Worm (Caenorhabditis elegans): ENCODE results near the gene C45G9.14.

Gene C45G9.14

DNA sequence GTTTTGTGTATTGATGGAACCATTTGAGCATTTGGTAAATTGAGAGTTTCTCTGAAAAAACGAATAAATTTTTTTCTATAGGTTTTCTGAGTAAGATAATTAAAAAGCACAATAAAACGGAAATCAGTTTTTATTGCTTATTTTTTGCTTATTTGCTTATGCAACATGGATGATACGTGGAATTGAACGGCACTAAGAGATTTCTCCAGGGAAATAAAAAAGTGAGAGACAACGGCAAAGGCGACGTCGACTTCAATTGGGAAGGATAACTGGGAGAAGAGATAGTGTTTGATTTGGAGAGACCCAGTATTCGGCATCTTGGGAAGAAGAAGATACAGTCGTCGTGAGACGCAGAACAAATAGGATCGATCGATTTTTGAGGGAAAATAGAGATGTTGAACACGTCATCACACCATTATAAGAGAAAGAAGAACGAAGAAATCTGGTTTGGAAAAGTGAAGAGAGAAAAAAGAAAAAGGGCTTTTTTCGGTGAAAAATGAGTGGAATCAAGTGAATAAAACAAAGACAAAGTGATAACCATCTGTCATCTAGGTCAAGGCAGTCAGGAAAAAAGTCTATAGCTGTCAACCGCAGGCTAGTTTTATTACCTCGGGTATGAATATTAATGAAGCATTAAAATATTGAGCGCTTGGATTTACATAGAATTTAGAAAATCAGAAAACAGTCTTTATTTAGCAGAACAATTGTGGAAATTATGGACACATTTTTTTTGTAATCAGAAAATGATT, 46.5 kb upstream of the C45G9.14 start, which contains the start of gene tmem-131 (continued):
- TF ChIP-seq mes-2 (tag; optimal IDR thresholded peaks at IDR 0.05; ENCODE audit: poor library complexity, severe bottlenecking) (no peak), ceh-82 (tag; optimal IDR thresholded peaks at IDR 0.05) (no peak), lsy-2 (tag; optimal IDR thresholded peaks at IDR 0.05) (peak in 1 of 2 experiments; percentile 16), saeg-2 (GFP tag; IDR thresholded peaks at IDR 0.05) (no peak), ztf-7 (tag; optimal IDR thresholded peaks at IDR 0.05) (no peak), spr-1 (tag; optimal IDR thresholded peaks at IDR 0.05) (no peak), Y75B8A.6 (GFP tag; IDR thresholded peaks at IDR 0.05) (no peak), skn-1 (tag; optimal IDR thresholded peaks at IDR 0.05) (no peak), daf-16 (GFP tag; optimal IDR thresholded peaks at IDR 0.05) (no peak), daf-16 (tag; optimal IDR thresholded peaks at IDR 0.05) (no peak)

DNA sequence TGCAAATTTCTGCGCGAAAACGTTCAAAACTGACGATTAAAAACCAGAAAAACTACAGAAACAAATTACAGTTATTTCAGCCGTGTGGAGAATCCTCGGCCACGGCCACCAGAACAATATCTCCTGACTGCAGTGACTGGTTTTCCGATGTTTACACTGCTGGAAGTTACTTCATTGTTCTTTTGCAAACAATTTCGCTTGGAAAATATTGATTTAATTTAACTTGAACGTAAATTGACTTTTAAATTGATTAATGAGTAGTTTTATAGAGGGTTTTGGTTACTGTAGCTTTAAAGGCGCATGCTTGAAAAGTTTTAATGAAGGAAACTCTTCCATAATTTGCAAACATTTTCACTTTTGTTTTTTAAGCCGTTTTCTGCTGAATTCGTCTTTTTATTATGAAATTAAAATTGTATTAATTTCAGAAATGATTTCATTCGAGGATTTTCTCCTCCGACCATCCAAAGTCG, 45.8 kb upstream of the C45G9.14 start, which contains the start of gene smcr-8:
Gene smcr-8, plus strand, starts transcription at position 420 of the 470 bp plus-strand sequence.
- TF ChIP-seq attf-4 (tag; optimal IDR thresholded peaks at IDR 0.05) (no peak), egl-27 (tag; optimal IDR thresholded peaks at IDR 0.05) (no peak), vab-7 (GFP tag; IDR thresholded peaks at IDR 0.05) (no peak), Y48G9A.11 (GFP tag; IDR thresholded peaks at IDR 0.05) (0 out of 2 replicates have a peak, but pooled peaks have one; percentile 30), zip-11 (GFP tag; IDR thresholded peaks at IDR 0.05) (no peak), daf-8 (GFP tag; IDR thresholded peaks at IDR 0.05) (no peak), lin-38 (GFP tag; IDR thresholded peaks at IDR 0.05) (no peak), lsy-2 (tag; optimal IDR thresholded peaks at IDR 0.05) (peak in 1 of 2 experiments; percentile 2), tra-1 (GFP tag; IDR thresholded peaks at IDR 0.05) (0 out of 2 replicates have a peak, but pooled peaks have one; percentile 30), unc-130 (GFP tag; optimal IDR thresholded peaks at IDR 0.05) (peak; percentile 88), hif-1 (tag; optimal IDR thresholded peaks at IDR 0.05) (peak in 1 of 2 experiments; percentile 44), skn-1 (tag; optimal IDR thresholded peaks at IDR 0.05) (no peak), mes-2 (tag; optimal IDR thresholded peaks at IDR 0.05; ENCODE audit: poor library complexity, severe bottlenecking) (peak; percentile 74), dpl-1 (GFP tag; optimal IDR thresholded peaks at IDR 0.05) (peak; percentile 4), F10B5.3 (tag; optimal IDR thresholded peaks at IDR 0.05) (no peak)

DNA sequence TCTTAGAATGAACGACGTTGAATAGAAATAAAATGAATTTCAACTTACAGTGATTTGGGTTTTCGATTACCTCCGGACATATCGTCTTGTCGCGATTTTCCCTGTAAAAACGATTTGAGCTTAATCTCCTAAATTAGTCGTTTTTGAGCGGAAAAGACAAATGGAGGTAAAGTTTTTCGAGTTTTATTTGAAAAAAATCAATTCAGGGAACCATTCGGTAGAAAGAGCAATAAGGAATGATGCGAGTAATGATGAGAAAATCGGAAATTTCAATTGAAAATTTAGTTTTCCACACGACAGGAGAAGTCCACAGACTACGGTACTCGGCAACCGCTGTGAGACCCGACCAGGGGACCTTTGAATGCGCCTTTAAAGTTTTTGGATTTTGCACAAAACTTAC, 42.6 kb upstream of the C45G9.14 start, which contains the start of gene R144.10:
Gene R144.10, minus strand, starts transcription at position 101 of the 400 bp plus-strand sequence.
- TF ChIP-seq php-3 (GFP tag; IDR thresholded peaks at IDR 0.05): no peak
- no peak for TF ChIP-seq Y5F2A.4 (GFP tag; optimal IDR thresholded peaks at IDR 0.05)
- TF ChIP-seq lin-38 (GFP tag; IDR thresholded peaks at IDR 0.05): no peak
- TF ChIP-seq daf-16 (GFP tag; optimal IDR thresholded peaks at IDR 0.05): no peak
- no peak for TF ChIP-seq daf-16 (tag; optimal IDR thresholded peaks at IDR 0.05)
- TF ChIP-seq tra-1 (GFP tag; IDR thresholded peaks at IDR 0.05): no peak
- TF ChIP-seq ceh-44 (GFP tag; IDR thresholded peaks at IDR 0.05): no peak
- TF ChIP-seq ceh-32 (tag; optimal IDR thresholded peaks at IDR 0.05; ENCODE audit: poor library complexity): no peak
- no peak for TF ChIP-seq nhr-25 (tag; optimal IDR thresholded peaks at IDR 0.05; ENCODE audit: borderline replicate concordance, insufficient read depth)

DNA sequence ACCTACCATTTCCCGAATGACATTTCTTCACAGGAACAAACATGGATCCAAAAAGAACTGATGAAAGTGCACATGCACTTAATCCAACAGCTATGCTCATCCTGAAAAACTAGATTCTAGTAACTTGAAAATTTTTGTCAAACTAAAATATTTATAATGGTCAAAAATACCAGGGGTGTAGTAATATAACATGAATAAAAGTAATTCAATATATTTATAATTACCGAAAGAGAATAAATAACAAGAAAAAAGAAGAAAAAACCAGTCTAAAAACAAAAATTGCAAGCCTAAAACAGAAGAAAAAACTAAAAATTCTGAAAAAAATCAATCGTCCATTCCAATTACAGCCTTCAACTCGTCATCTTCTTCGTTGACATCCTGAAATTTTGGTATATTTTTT, 40.2 kb upstream of the C45G9.14 start, which contains the start of gene R144.6:
Gene R144.6, minus strand, starts transcription at position 101 of the 400 bp plus-strand sequence.
- TF ChIP-seq lin-29 (GFP tag; IDR thresholded peaks at IDR 0.05) (no peak), hlh-11 (tag; optimal IDR thresholded peaks at IDR 0.05) (no peak), cey-2 (tag; optimal IDR thresholded peaks at IDR 0.05; ENCODE audit: borderline replicate concordance, insufficient read depth) (no peak), mxl-2 (GFP tag; conservative IDR thresholded peaks at IDR 0.05) (no peak), nhr-28 (tag; optimal IDR thresholded peaks at IDR 0.05) (no peak), pha-4 (GFP tag; IDR thresholded peaks at IDR 0.05) (no peak), pha-4 (tag; optimal IDR thresholded peaks at IDR 0.05) (no peak), nhr-11 (tag; optimal IDR thresholded peaks at IDR 0.05) (no peak), fkh-10 (GFP tag; optimal IDR thresholded peaks at IDR 0.05) (no peak), nhr-237 (tag; optimal IDR thresholded peaks at IDR 0.05) (no peak), rbr-2 (tag; optimal IDR thresholded peaks at IDR 0.05) (no peak), nhr-10 (tag; optimal IDR thresholded peaks at IDR 0.05) (no peak), mxl-3 (GFP tag; optimal IDR thresholded peaks at IDR 0.05) (no peak), ceh-32 (tag; optimal IDR thresholded peaks at IDR 0.05; ENCODE audit: poor library complexity) (no peak), mdt-29 (GFP tag; IDR thresholded peaks at IDR 0.05) (no peak), lin-39 (tag; optimal IDR thresholded peaks at IDR 0.05) (no peak), T20F7.1 (GFP tag; optimal IDR thresholded peaks at IDR 0.05) (no peak), ZK337.2 (GFP tag; IDR thresholded peaks at IDR 0.05) (no peak)
